Fruit fly (Drosophila melanogaster): ENCODE measurements around the gene ICA69.
A peak's percentile ranks its signal among the peaks of the same experiment; 100 is the strongest.

The ICA69 gene

dm6 chr3L:21122522-21122923, 8.7 kb upstream of the ICA69 start (continued):
- TF ChIP-seq ss (GFP tag; optimal IDR thresholded peaks at IDR 0.05) (peak; percentile 32 to 76), CG34406 (GFP tag; optimal IDR thresholded peaks at IDR 0.05) (no peak), Sox102F (GFP tag; optimal IDR thresholded peaks at IDR 0.05) (no peak), CG16779 (tag; optimal IDR thresholded peaks at IDR 0.05) (peak; percentile 48), Sox15 (GFP tag; optimal IDR thresholded peaks at IDR 0.05) (no peak), CG7368 (GFP tag; optimal IDR thresholded peaks at IDR 0.05) (no peak), Hr38 (GFP tag; optimal IDR thresholded peaks at IDR 0.05) (no peak), topi (GFP tag; optimal IDR thresholded peaks at IDR 0.05) (no peak), CG6854 (GFP tag; optimal IDR thresholded peaks at IDR 0.05) (no peak), CG8119 (GFP tag; IDR thresholded peaks at IDR 0.05) (peak; percentile 55; the same call in 2 of the 3 replicates), CG6808 (GFP tag; optimal IDR thresholded peaks at IDR 0.05) (peak; percentile 69), Eip78C (GFP tag) (peak; percentile 76), acj6 (GFP tag; optimal IDR thresholded peaks at IDR 0.05) (peak; percentile 19), CG32006 (GFP tag; optimal IDR thresholded peaks at IDR 0.05) (peak; percentile 66)

dm6 chr3L:21123453-21123852, 7.8 kb upstream of the ICA69 start, which contains the start of gene CG33284:
Gene CG33284 (plus strand): TSS chr3L:21123753.
- TF ChIP-seq Hr38 (GFP tag; optimal IDR thresholded peaks at IDR 0.05) (no peak), dac (GFP tag; optimal IDR thresholded peaks at IDR 0.05) (no peak), vri (GFP tag; optimal IDR thresholded peaks at IDR 0.05) (no peak)

dm6 chr3L:21129682-21130081, 1.6 kb upstream of the ICA69 start:
- TF ChIP-seq CG10669 (GFP tag; optimal IDR thresholded peaks at IDR 0.05), result no peak
- TF ChIP-seq CG8319 (GFP tag; optimal IDR thresholded peaks at IDR 0.05), result no peak
- no peak for TF ChIP-seq CG6808 (GFP tag; optimal IDR thresholded peaks at IDR 0.05)
- no peak for TF ChIP-seq CG11294 (GFP tag; IDR thresholded peaks at IDR 0.05)
- no peak for TF ChIP-seq CG7368 (GFP tag; optimal IDR thresholded peaks at IDR 0.05)
- no peak for TF ChIP-seq CG34406 (GFP tag; optimal IDR thresholded peaks at IDR 0.05)
- TF ChIP-seq CG10631 (GFP tag; optimal IDR thresholded peaks at IDR 0.05), result no peak
- no peak for TF ChIP-seq Smox (GFP tag; optimal IDR thresholded peaks at IDR 0.05)
- TF ChIP-seq Gug (GFP tag; IDR thresholded peaks at IDR 0.05), result no peak
- TF ChIP-seq lz (GFP tag; optimal IDR thresholded peaks at IDR 0.05), result no peak

- TF ChIP-seq Eip78C (GFP tag) (peak; percentile 75), Ets21C (GFP tag; optimal IDR thresholded peaks at IDR 0.05) (no peak), CG31627 (GFP tag; optimal IDR thresholded peaks at IDR 0.05) (no peak), CG34406 (GFP tag; optimal IDR thresholded peaks at IDR 0.05) (no peak), CG11294 (GFP tag; IDR thresholded peaks at IDR 0.05) (no peak), topi (GFP tag; optimal IDR thresholded peaks at IDR 0.05) (no peak), CG9139 (GFP tag; optimal IDR thresholded peaks at IDR 0.05) (no peak), CG11902 (GFP tag; optimal IDR thresholded peaks at IDR 0.05) (no peak), Sox14 (GFP tag; optimal IDR thresholded peaks at IDR 0.05) (no peak), CG6163 (GFP tag; IDR thresholded peaks at IDR 0.05) (no peak), CG8319 (GFP tag; optimal IDR thresholded peaks at IDR 0.05) (no peak), net (GFP tag; optimal IDR thresholded peaks at IDR 0.05) (no peak), Hr38 (GFP tag; optimal IDR thresholded peaks at IDR 0.05) (no peak), pdm3 (GFP tag; optimal IDR thresholded peaks at IDR 0.05) (no peak), eg (GFP tag; IDR thresholded peaks at IDR 0.05) (no peak), CG32006 (GFP tag; optimal IDR thresholded peaks at IDR 0.05) (no peak), fkh (GFP tag; optimal IDR thresholded peaks at IDR 0.05) (peak; percentile 90), CG15336 (GFP tag; IDR thresholded peaks at IDR 0.05) (0 out of 2 replicates have a peak, but pooled peaks have one; percentile 8), cyc (GFP tag; optimal IDR thresholded peaks at IDR 0.05) (no peak), acj6 (GFP tag; optimal IDR thresholded peaks at IDR 0.05) (no peak), ss (GFP tag; optimal IDR thresholded peaks at IDR 0.05) (no peak), Sox15 (GFP tag; optimal IDR thresholded peaks at IDR 0.05) (no peak), CG4318 (GFP tag; optimal IDR thresholded peaks at IDR 0.05) (no peak)
Measured at dm6 chr3L:21130839-21131410, 321 bp upstream of the ICA69 start, which contains the start of gene ko. Gene ko (minus strand): TSS chr3L:21131159.

Data from whole organism, prepupa.